Fruit fly (Drosophila melanogaster): ENCODE data around the gene Set8.

The Set8 gene

dm6 chr3R:14326250-14327112 lies 10.6 kb downstream of the Set8 start, which contains the start of the genes Afti and ATPsynE (continued):
- peak; percentile 65 for TF ChIP-seq inv (GFP tag; IDR thresholded peaks at IDR 0.05; ENCODE audit: partially characterized antibody)
- 0 out of 2 replicates have a peak, but pooled peaks have one; percentile 28 for TF ChIP-seq nerfin-2 (GFP tag; IDR thresholded peaks at IDR 0.05; ENCODE audit: partially characterized antibody)
- no peak; the same call in 1 of the 2 replicates for TF ChIP-seq seq (GFP tag; IDR thresholded peaks at IDR 0.05)
- peak; percentile 13 for TF ChIP-seq CG17802 (tag; optimal IDR thresholded peaks at IDR 0.05)
- TF ChIP-seq CG3726 (GFP tag; IDR thresholded peaks at IDR 0.05): no peak
- TF ChIP-seq CG6654 (GFP tag; optimal IDR thresholded peaks at IDR 0.05): peak; percentile 41
- TF ChIP-seq bigmax (GFP tag; optimal IDR thresholded peaks at IDR 0.05): peak; percentile 98
- TF ChIP-seq D (optimal IDR thresholded peaks at IDR 0.05): no peak
- peak; percentile 53 for TF ChIP-seq D (GFP tag; optimal IDR thresholded peaks at IDR 0.05)
- TF ChIP-seq gt (GFP tag; IDR thresholded peaks at IDR 0.05): no peak
- peak; percentile 77 for TF ChIP-seq CG12659 (GFP tag; optimal IDR thresholded peaks at IDR 0.05)
- peak; percentile 71 for TF ChIP-seq CG3281 (GFP tag; optimal IDR thresholded peaks at IDR 0.05)
- TF ChIP-seq CG14965 (GFP tag; optimal IDR thresholded peaks at IDR 0.05; ENCODE audit: borderline replicate concordance): no peak
- TF ChIP-seq dmrt11E (tag; optimal IDR thresholded peaks at IDR 0.05): peak; percentile 67
- TF ChIP-seq trh (GFP tag; optimal IDR thresholded peaks at IDR 0.05): peak; percentile 38
- TF ChIP-seq CG6813 (GFP tag; optimal IDR thresholded peaks at IDR 0.05): peak; percentile 19
- TF ChIP-seq jigr1 (GFP tag; IDR thresholded peaks at IDR 0.05): no peak
- TF ChIP-seq gcm2 (GFP tag; optimal IDR thresholded peaks at IDR 0.05): no peak
- TF ChIP-seq Ada2b (GFP tag; IDR thresholded peaks at IDR 0.05): peak; percentile 18; the same call in 1 of the 2 replicates
- no peak for TF ChIP-seq pros (GFP tag; optimal IDR thresholded peaks at IDR 0.05)
- TF ChIP-seq ro (GFP tag; IDR thresholded peaks at IDR 0.05): no peak
- TF ChIP-seq stc (GFP tag; IDR thresholded peaks at IDR 0.05): peak; percentile 59
- TF ChIP-seq bsh (GFP tag; optimal IDR thresholded peaks at IDR 0.05): peak in 1 of 2 experiments; percentile 62
- TF ChIP-seq esg (GFP tag; conservative IDR thresholded peaks at IDR 0.05): 0 out of 2 replicates have a peak, but pooled peaks have one; percentile 12
- TF ChIP-seq chif (GFP tag; optimal IDR thresholded peaks at IDR 0.05): peak in 1 of 2 experiments; percentile 63
- TF ChIP-seq Meics (GFP tag; optimal IDR thresholded peaks at IDR 0.05): peak; percentile 56
- peak; percentile 58; the same call in 1 of the 2 replicates for TF ChIP-seq H2.0 (GFP tag; IDR thresholded peaks at IDR 0.05)
- TF ChIP-seq Mrtf (GFP tag; IDR thresholded peaks at IDR 0.05): 0 out of 3 replicates have a peak, but pooled peaks have one; percentile 60
- no peak for TF ChIP-seq scrt (GFP tag; optimal IDR thresholded peaks at IDR 0.05)
- no peak for TF ChIP-seq CG15479 (GFP tag; optimal IDR thresholded peaks at IDR 0.05)
- peak; percentile 31; the same call in 1 of the 2 replicates for TF ChIP-seq gsb (GFP tag; IDR thresholded peaks at IDR 0.05)
- peak; percentile 58 for TF ChIP-seq CG1647 (GFP tag; optimal IDR thresholded peaks at IDR 0.05)
- peak; percentile 65 for TF ChIP-seq Fer3 (tag; optimal IDR thresholded peaks at IDR 0.05)
- TF ChIP-seq CG8290 (GFP tag; optimal IDR thresholded peaks at IDR 0.05): no peak
- TF ChIP-seq CG8290 (tag; optimal IDR thresholded peaks at IDR 0.05): no peak
- TF ChIP-seq CG5180 (GFP tag; optimal IDR thresholded peaks at IDR 0.05): no peak
- no peak for TF ChIP-seq bowl (GFP tag; IDR thresholded peaks at IDR 0.05)
- peak; percentile 71 for TF ChIP-seq CG18764 (GFP tag; optimal IDR thresholded peaks at IDR 0.05)
- peak; percentile 34 for TF ChIP-seq CG5245 (GFP tag; optimal IDR thresholded peaks at IDR 0.05)
- TF ChIP-seq fd96Cb (tag; optimal IDR thresholded peaks at IDR 0.05): peak; percentile 63
- TF ChIP-seq Spps (tag; optimal IDR thresholded peaks at IDR 0.05): no peak
- TF ChIP-seq Hmx (GFP tag; optimal IDR thresholded peaks at IDR 0.05): peak; percentile 16
- TF ChIP-seq CG12104 (GFP tag; optimal IDR thresholded peaks at IDR 0.05): peak; percentile 60
- peak; percentile 53 for TF ChIP-seq gfzf (GFP tag; optimal IDR thresholded peaks at IDR 0.05)
- TF ChIP-seq repo (GFP tag; optimal IDR thresholded peaks at IDR 0.05): peak; percentile 21
- no peak for TF ChIP-seq btn (GFP tag; optimal IDR thresholded peaks at IDR 0.05)
- peak; percentile 25 for TF ChIP-seq kay (GFP tag; optimal IDR thresholded peaks at IDR 0.05)
- TF ChIP-seq ab (GFP tag; optimal IDR thresholded peaks at IDR 0.05): no peak
- peak; percentile 57 for TF ChIP-seq CG18619 (GFP tag; optimal IDR thresholded peaks at IDR 0.05)

All from whole organism, embryonic.